Worm (Caenorhabditis elegans) whole organism, early embryonic: ENCODE data around the gene C53A3.1.

Experiments
- F13C5.2 ChIP-seq: sonication (generic microtip); optimal IDR thresholded peaks from 2 replicates; lab custom pipeline; 2017; ENCODE audit warnings: mild to moderate bottlenecking, missing genetic modification characterization, inconsistent platforms, missing compliant biosample characterization
- ama-1 ChIP-seq: fragments of 150-350 bp; optimal IDR thresholded peaks from 2 replicates; lab custom pipeline; 2014
- flt-1 ChIP-seq: fragments of 200-800 bp; sonication (Bioruptor generic); IDR thresholded peaks from 2 replicates; pipeline ENCODE4 v1.3.6; 2022; ENCODE audit warnings: missing genetic modification characterization, missing compliant biosample characterization

DNA sequence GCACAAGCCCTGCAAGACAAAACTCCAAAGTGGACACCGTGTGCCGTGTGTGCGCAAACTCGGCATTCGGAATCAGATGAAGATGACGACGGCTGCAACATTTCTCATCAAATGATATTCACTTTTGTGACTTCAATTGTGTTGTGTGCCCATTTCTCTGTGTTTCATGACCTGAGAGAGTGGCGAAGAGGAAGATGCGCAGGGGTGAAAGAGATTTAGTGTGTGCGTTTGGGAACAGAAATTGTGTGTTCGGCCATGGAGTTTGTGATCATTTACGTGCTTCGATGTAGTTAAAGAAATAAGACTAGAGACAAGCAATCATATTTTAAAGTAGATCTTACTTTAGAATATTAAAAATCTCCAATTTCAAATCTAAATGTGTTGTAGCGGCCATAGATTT is 28.6 kb upstream of the C53A3.1 start:
- no peak for TF ChIP-seq ama-1 (lab: Kevin White, UChicago)
- TF ChIP-seq flt-1 (GFP tag; lab: Robert Waterston, UW), result no peak
- TF ChIP-seq F13C5.2 (tag; lab: Kevin White, UChicago), result no peak
